Fruit fly (Drosophila melanogaster) whole organism, adult: ENCODE measurements around the gene Cul5.

Source experiments
- CG11617 ChIP-seq: fragments of 200-800 bp; sonication (Bioruptor generic); optimal IDR thresholded peaks from 2 replicates; lab custom pipeline; 2017; ENCODE audit warnings: mild to moderate bottlenecking, missing biosample characterization, missing genetic modification reagents, missing genetic modification characterization
- CG12768 ChIP-seq: fragments of 200-800 bp; sonication (Bioruptor generic); optimal IDR thresholded peaks from 2 replicates; lab custom pipeline; 2017; ENCODE audit warnings: missing biosample characterization, missing genetic modification characterization, mild to moderate bottlenecking, moderate library complexity, missing genetic modification reagents
- CG14711 ChIP-seq: fragments of 200-800 bp; sonication (Bioruptor generic); optimal IDR thresholded peaks from 2 replicates; lab custom pipeline; 2018; ENCODE audit warnings: missing biosample characterization, mild to moderate bottlenecking, missing genetic modification characterization, moderate library complexity
- CG5204 ChIP-seq: fragments of 200-800 bp; sonication (Bioruptor generic); optimal IDR thresholded peaks from 2 replicates; lab custom pipeline; 2016; ENCODE audit warnings: missing biosample characterization, missing genetic modification characterization
- CG7045 ChIP-seq: fragments of 200-800 bp; sonication (Bioruptor generic); optimal IDR thresholded peaks from 2 replicates; lab custom pipeline; 2017; ENCODE audit warnings: missing biosample characterization, mild to moderate bottlenecking, missing genetic modification characterization
- Hr96 ChIP-seq: fragments of 200-800 bp; sonication (Bioruptor generic); optimal IDR thresholded peaks from 2 replicates; lab custom pipeline; 2016; ENCODE audit warnings: missing biosample characterization, missing genetic modification characterization
- bab1 ChIP-seq: fragments of 200-800 bp; sonication (Bioruptor generic); optimal IDR thresholded peaks from 3 replicates; lab custom pipeline; 2019; ENCODE audit warnings: missing biosample characterization, mild to moderate bottlenecking, missing genetic modification characterization, moderate library complexity
- kay ChIP-seq: fragments of 200-800 bp; sonication (Bioruptor generic); peaks from one replicate; lab custom pipeline; 2016; ENCODE audit warnings: missing biosample characterization, missing genetic modification characterization, borderline replicate concordance
- tj ChIP-seq: fragments of 200-800 bp; sonication (Bioruptor generic); optimal IDR thresholded peaks from 3 replicates; lab custom pipeline; 2017; ENCODE audit warnings: missing biosample characterization, mild to moderate bottlenecking, missing genetic modification characterization, moderate library complexity
- toe ChIP-seq: fragments of 200-800 bp; sonication (Bioruptor generic); optimal IDR thresholded peaks from 2 replicates; lab custom pipeline; 2016; ENCODE audit warnings: missing biosample characterization, missing genetic modification characterization

DNA sequence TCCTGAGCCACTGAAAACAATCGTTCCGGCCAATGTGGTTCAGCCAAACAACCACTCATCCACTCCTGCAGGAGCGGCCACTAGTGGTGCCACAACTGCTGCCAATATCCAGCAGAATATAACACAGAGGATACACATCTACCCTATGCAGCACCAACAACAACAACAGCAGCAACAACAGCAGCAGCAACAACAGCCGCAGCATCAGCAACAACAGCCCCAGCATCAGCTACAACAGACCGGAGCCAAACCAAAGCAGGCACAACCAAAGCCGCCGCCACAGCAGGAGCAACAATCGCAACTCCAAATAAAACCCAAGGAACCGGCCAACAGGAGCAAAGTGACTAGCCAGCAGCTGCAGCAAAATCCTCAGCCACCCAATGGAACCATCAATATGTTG is 40.5 kb upstream of the Cul5 start:
- TF ChIP-seq CG5204 (GFP tag; lab: Kevin White, UChicago) = no peak
- TF ChIP-seq CG7045 (GFP tag; lab: Kevin White, UChicago) = no peak
- no peak for TF ChIP-seq CG12768 (GFP tag; lab: Kevin White, UChicago)
- TF ChIP-seq bab1 = no peak
- TF ChIP-seq CG11617 (GFP tag; lab: Kevin White, UChicago) = no peak
- TF ChIP-seq Hr96 = no peak
- no peak for TF ChIP-seq kay (GFP tag; lab: Kevin White, UChicago)
- TF ChIP-seq CG14711 (tag; lab: Kevin White, UChicago) = no peak
- no peak for TF ChIP-seq toe (GFP tag; lab: Kevin White, UChicago)
- TF ChIP-seq tj (GFP tag; lab: Kevin White, UChicago) = no peak
